Worm (Caenorhabditis elegans): ENCODE measurements around the gene Y49A3A.4.

- TF ChIP-seq jun-1 (tag; optimal IDR thresholded peaks at IDR 0.05) (no peak), nhr-11 (tag; optimal IDR thresholded peaks at IDR 0.05) (no peak), nhr-111 (GFP tag; optimal IDR thresholded peaks at IDR 0.05) (no peak), ztf-11 (tag; optimal IDR thresholded peaks at IDR 0.05) (no peak), snpc-4 (tag; optimal IDR thresholded peaks at IDR 0.05) (no peak), lin-15B (tag; optimal IDR thresholded peaks at IDR 0.05) (no peak), pqm-1 (tag; optimal IDR thresholded peaks at IDR 0.05) (no peak), ceh-82 (tag; optimal IDR thresholded peaks at IDR 0.05) (no peak), daf-12 (tag; optimal IDR thresholded peaks at IDR 0.05) (no peak), hlh-30 (tag; optimal IDR thresholded peaks at IDR 0.05; ENCODE audit: insufficient read depth) (no peak)
These were observed 36.1 kb upstream of the Y49A3A.4 start, which contains the start of gene C15H11.13 for ce11 chrV:14394743-14395142.
